Fruit fly (Drosophila melanogaster): ENCODE measurements around the gene CG5805.

Gene CG5805

dm6 chr3R:24764971-24765370, 22.2 kb downstream of the CG5805 start, which contains the start of gene AstA:
TSS of gene AstA (minus strand) at chr3R:24765071.
- TF ChIP-seq CTCF (optimal IDR thresholded peaks at IDR 0.05) = no peak
- TF ChIP-seq CG8478 (optimal IDR thresholded peaks at IDR 0.05) = no peak

dm6 chr3R:24753561-24754027, 33.6 kb downstream of the CG5805 start, which contains the start of gene asp:
TSS of gene asp (plus strand) at chr3R:24753849.
- TF ChIP-seq CTCF (optimal IDR thresholded peaks at IDR 0.05) (no peak), CG8478 (optimal IDR thresholded peaks at IDR 0.05) (no peak)

DNA sequence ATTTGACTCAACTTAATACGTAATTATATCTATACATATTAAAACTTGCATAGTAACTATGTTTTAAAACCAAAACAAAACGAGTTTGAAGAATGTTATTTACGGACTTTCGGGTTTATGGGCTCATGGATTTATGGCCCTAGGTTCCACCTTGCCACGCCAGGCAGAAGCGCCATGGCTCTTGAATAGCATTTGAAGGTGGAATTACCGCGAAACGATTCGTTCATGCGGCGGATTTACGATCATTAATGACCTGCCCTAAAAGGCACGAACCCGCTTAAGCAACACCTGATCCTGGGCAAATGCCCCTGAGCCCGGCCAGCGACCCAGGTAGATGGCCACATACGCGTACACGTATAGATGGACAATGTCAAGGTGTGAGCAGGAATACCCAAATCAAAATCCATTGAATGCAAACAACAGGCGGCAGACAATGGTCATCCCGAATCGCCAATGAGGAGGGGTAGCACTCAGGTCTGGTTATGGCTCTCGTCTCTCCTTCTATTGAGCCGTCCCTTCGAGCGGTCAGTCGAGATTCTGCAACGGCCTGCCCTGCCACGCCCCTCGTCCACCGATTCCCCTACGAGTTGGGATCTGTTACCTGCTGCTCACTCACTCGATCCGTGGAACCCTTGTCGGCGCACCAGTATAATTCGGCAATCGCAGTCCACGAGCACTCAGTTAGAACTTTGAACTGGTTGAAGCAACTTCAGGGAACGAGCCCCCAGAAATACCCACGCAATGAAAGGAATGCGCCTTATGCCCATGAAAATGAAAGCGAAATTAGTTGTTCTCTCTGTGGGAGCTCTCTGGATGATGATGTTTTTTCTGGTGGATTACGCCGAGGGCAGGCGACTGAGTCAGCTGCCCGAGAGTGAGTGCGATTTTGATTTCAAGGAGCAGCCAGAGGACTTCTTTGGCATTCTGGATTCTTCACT, 37.9 kb downstream of the CG5805 start, which contains the start of gene tld:
TSS of gene tld (plus strand) at position 677 of the 938 bp plus-strand sequence.
- TF ChIP-seq CG8478 (optimal IDR thresholded peaks at IDR 0.05) = no peak
- TF ChIP-seq CTCF (optimal IDR thresholded peaks at IDR 0.05) = no peak

Measured in S2 (cell line).